Worm (Caenorhabditis elegans): ENCODE measurements around the gene nex-4.

DNA sequence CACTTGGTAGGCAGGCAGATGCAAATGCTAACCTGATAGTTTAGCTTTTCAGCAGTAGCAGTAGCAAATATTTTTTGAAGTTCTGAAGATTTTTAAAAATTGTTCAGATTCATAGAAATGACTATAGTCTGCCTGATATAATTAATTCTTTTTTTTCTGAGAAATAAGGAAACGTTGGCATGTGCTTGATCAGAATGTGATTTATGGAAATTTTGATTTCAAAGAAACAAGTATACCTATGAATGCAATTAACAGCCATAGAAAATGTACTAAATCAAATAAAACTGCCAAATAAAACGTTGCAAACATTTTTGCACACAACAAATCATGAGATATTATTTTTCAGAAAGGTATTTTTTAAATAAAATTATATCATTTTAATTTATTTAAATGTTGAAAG is 19.4 kb downstream of the nex-4 start:
- TF ChIP-seq mdl-1 (tag; optimal IDR thresholded peaks at IDR 0.05) (no peak), lsy-12 (tag; optimal IDR thresholded peaks at IDR 0.05) (no peak), fkh-10 (GFP tag; optimal IDR thresholded peaks at IDR 0.05) (no peak), R02D3.7 (tag; optimal IDR thresholded peaks at IDR 0.05) (no peak), elt-2 (tag; optimal IDR thresholded peaks at IDR 0.05) (no peak), nhr-11 (tag; optimal IDR thresholded peaks at IDR 0.05) (peak; percentile 56), snpc-4 (tag; optimal IDR thresholded peaks at IDR 0.05) (no peak)

Measured in whole organism, L3 larva.